Worm (Caenorhabditis elegans) whole organism, L4 larva: ENCODE data around the gene C05G5.2.

ENCODE experiments used
- F10B5.3 ChIP-seq: sonication (generic microtip); optimal IDR thresholded peaks from 2 replicates; lab custom pipeline; 2016; ENCODE audit warnings: mild to moderate bottlenecking, missing genetic modification characterization, missing compliant biosample characterization
- F26F4.8 ChIP-seq: fragments of 200-800 bp; sonication (Bioruptor generic); conservative IDR thresholded peaks from 2 replicates; pipeline ENCODE4 v1.3.6; 2022; ENCODE audit warnings: missing genetic modification characterization, missing compliant biosample characterization
- ceh-82 ChIP-seq: sonication (generic microtip); optimal IDR thresholded peaks from 2 replicates; lab custom pipeline; 2017; ENCODE audit warnings: missing biosample characterization, missing genetic modification characterization
- cey-2 ChIP-seq: sonication (generic microtip); optimal IDR thresholded peaks from 3 replicates; lab custom pipeline; 2017; ENCODE audit warnings: missing genetic modification characterization, mild to moderate bottlenecking, missing compliant biosample characterization, antibody characterized with exemption, borderline replicate concordance; ENCODE audit not compliant: insufficient read depth
- daf-12 ChIP-seq: fragments of 150-350 bp; optimal IDR thresholded peaks from 2 replicates; lab custom pipeline; 2014; ENCODE audit warnings: missing biosample characterization, missing genetic modification reagents, missing genetic modification characterization
- dpl-1 ChIP-seq: fragments of 150-350 bp; optimal IDR thresholded peaks from 2 replicates; lab custom pipeline; 2014; ENCODE audit warnings: missing biosample characterization, missing genetic modification reagents, missing genetic modification characterization
- fkh-10 ChIP-seq: fragments of 150-350 bp; optimal IDR thresholded peaks from 2 replicates; lab custom pipeline; 2014; ENCODE audit warnings: missing biosample characterization, missing genetic modification reagents, missing genetic modification characterization
- hmg-1.1 ChIP-seq: fragments of 200-800 bp; sonication (Bioruptor generic); IDR thresholded peaks from 2 replicates; pipeline ENCODE4 v1.3.6; 2022; ENCODE audit warnings: missing genetic modification reagents, missing genetic modification characterization, missing compliant biosample characterization
- nhr-237 ChIP-seq: sonication (generic microtip); optimal IDR thresholded peaks from 2 replicates; lab custom pipeline; 2017; ENCODE audit warnings: missing biosample characterization, missing genetic modification characterization
- nhr-28 ChIP-seq: fragments of 150-350 bp; optimal IDR thresholded peaks from 2 replicates; lab custom pipeline; 2014; ENCODE audit warnings: missing biosample characterization, missing genetic modification characterization
- pha-4 ChIP-seq, 2 experiments: fragments of 150-350 bp in 1 of 2; fragments of 200-800 bp in 1 of 2; sonication (Bioruptor generic) in 1 of 2; IDR thresholded peaks in 1 of 2; optimal IDR thresholded peaks in 1 of 2; 2 replicates each; pipeline versions ENCODE4 v1.3.6 to Lab custom; 2014 to 2022; ENCODE audit warnings: missing genetic modification characterization in 2 of 2, missing genetic modification reagents in 2 of 2, missing biosample characterization in 1 of 2, missing compliant biosample characterization in 1 of 2
- skn-1 ChIP-seq: fragments of 150-350 bp; optimal IDR thresholded peaks from 2 replicates; lab custom pipeline; 2014; ENCODE audit warnings: missing biosample characterization, missing genetic modification characterization
- unc-39 ChIP-seq: sonication (generic microtip); optimal IDR thresholded peaks from 2 replicates; lab custom pipeline; 2017; ENCODE audit warnings: missing biosample characterization, missing genetic modification characterization
- unc-62 ChIP-seq, 3 experiments: fragments of 150-350 bp in 1 of 3; sonication (generic microtip); optimal IDR thresholded peaks in 2 of 3; peaks in 1 of 3; 1 replicate in 1 of 3; 2 replicates in 2 of 3; lab custom pipeline; 2014 to 2017; ENCODE audit warnings: missing biosample characterization in 3 of 3, missing genetic modification characterization in 3 of 3, missing genetic modification reagents in 3 of 3, missing genotype in 1 of 3

DNA sequence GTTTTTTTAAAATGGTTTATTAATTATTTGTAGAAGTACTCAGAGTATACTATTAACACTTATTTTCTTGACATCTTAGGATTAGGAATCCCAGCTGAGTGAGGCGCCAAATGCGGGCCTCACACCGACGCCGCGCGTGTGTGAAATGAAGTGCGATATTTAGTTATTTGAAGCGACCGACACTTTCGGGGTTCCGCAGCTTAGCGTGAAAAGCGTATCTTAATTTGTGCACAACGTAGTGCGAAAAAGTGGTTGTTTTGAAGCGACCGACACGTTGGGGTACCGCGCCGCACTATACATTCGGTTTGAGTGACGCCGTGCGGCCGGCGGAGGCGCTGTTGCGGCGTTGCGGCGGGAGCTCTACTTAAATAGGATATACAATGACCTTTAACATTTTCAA is 42.2 kb upstream of the C05G5.2 start:
- TF ChIP-seq unc-62 (GFP tag; optimal IDR thresholded peaks at IDR 0.05 in 1 of 2; lab: Kevin White, UChicago) (no peak), unc-62 (tag; optimal IDR thresholded peaks at IDR 0.05; lab: Kevin White, UChicago) (no peak), fkh-10 (GFP tag; lab: Kevin White, UChicago) (no peak), F26F4.8 (GFP tag; lab: Robert Waterston, UW) (no peak), cey-2 (tag; lab: Kevin White, UChicago) (no peak), dpl-1 (GFP tag; lab: Kevin White, UChicago) (no peak), unc-39 (no peak), skn-1 (tag; lab: Kevin White, UChicago) (no peak), hmg-1.1 (GFP tag; lab: Robert Waterston, UW) (no peak), ceh-82 (tag; lab: Kevin White, UChicago) (no peak), nhr-237 (tag; lab: Kevin White, UChicago) (no peak), daf-12 (tag; lab: Kevin White, UChicago) (no peak), F10B5.3 (tag; lab: Kevin White, UChicago) (no peak), nhr-28 (tag; lab: Kevin White, UChicago) (no peak), pha-4 (GFP tag; IDR thresholded peaks at IDR 0.05; lab: Robert Waterston, UW) (no peak), pha-4 (tag; optimal IDR thresholded peaks at IDR 0.05; lab: Kevin White, UChicago) (no peak)
